In the genomic region with DNA sequence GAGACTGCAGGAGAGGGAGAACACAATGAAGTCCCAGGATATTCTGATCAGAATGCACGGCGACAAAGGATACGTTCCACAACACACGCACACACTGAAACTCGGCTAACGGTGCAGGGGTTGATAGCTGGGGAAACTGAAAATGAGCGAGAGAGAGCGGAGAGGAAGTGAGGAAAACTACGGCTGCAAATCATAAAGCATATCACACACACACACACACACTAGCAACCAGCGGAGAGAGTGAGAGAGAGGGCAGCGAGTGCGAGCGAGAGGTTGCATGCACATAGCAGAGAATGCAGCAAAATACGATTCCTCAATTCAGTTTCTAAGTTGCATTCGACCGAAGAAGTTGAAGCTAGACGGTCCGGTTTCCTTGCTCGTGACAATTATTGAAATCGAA, we compare ENCODE assay signal across 2 fruit fly cellular contexts.
TF ChIP-seq lines count a peak whose summit lies in the region.

No protein-coding gene starts in this region.

- TF ChIP-seq CTCF in whole organism, embryonic (GFP tag; optimal IDR thresholded peaks at IDR 0.05; lab: Kevin White, UChicago): no peak

TF ChIP-seq in whole organism, adult, 20 proteins besides CTCF, POLR2A, EP300 and RAD21:
- TF ChIP-seq pad (GFP tag; optimal IDR thresholded peaks at IDR 0.05; lab: Kevin White, UChicago) (peak; percentile 84), tj (GFP tag; optimal IDR thresholded peaks at IDR 0.05; lab: Kevin White, UChicago) (no peak)

TF ChIP-seq in whole organism, embryonic, 481 proteins besides CTCF, POLR2A, EP300 and RAD21 (continues in another document):
- TF ChIP-seq CG15696 (tag; optimal IDR thresholded peaks at IDR 0.05; lab: Kevin White, UChicago) (no peak), CG4328 (GFP tag; optimal IDR thresholded peaks at IDR 0.05; lab: Kevin White, UChicago) (no peak), CG16813 (GFP tag; IDR thresholded peaks at IDR 0.05; lab: Robert Waterston, UW; ENCODE audit: partially characterized antibody) (0 out of 3 replicates have a peak, but pooled peaks have one; percentile 36), eve (GFP tag; optimal IDR thresholded peaks at IDR 0.05; lab: Kevin White, UChicago) (no peak), Aef1 (GFP tag; IDR thresholded peaks at IDR 0.05; lab: Robert Waterston, UW) (no peak), ac (GFP tag; optimal IDR thresholded peaks at IDR 0.05; lab: Kevin White, UChicago) (peak; percentile 53), Meics (GFP tag; optimal IDR thresholded peaks at IDR 0.05; lab: Kevin White, UChicago) (no peak), CG9797 (GFP tag; optimal IDR thresholded peaks at IDR 0.05; lab: Kevin White, UChicago) (no peak), lab (GFP tag; optimal IDR thresholded peaks at IDR 0.05; lab: Kevin White, UChicago) (no peak), CG3847 (GFP tag; IDR thresholded peaks at IDR 0.05; lab: Robert Waterston, UW) (no peak), CG10431 (GFP tag; optimal IDR thresholded peaks at IDR 0.05; lab: Kevin White, UChicago) (no peak), bsh (GFP tag; optimal IDR thresholded peaks at IDR 0.05; lab: Kevin White, UChicago) (no peak), seq (GFP tag; IDR thresholded peaks at IDR 0.05; lab: Robert Waterston, UW) (peak; percentile 63; the same call in 1 of the 2 replicates), Opbp (GFP tag; IDR thresholded peaks at IDR 0.05; lab: Robert Waterston, UW; ENCODE audit: partially characterized antibody) (no peak), stwl (tag; optimal IDR thresholded peaks at IDR 0.05; lab: Kevin White, UChicago) (peak; percentile 3), Blimp-1 (GFP tag; optimal IDR thresholded peaks at IDR 0.05; lab: Kevin White, UChicago) (no peak), crol (GFP tag; IDR thresholded peaks at IDR 0.05; lab: Robert Waterston, UW) (peak; percentile 82), Hr51 (GFP tag; optimal IDR thresholded peaks at IDR 0.05; lab: Kevin White, UChicago) (no peak), Myb (GFP tag; optimal IDR thresholded peaks at IDR 0.05; lab: Kevin White, UChicago) (no peak), fu2 (GFP tag; optimal IDR thresholded peaks at IDR 0.05; lab: Kevin White, UChicago) (no peak), CG18764 (GFP tag; optimal IDR thresholded peaks at IDR 0.05; lab: Kevin White, UChicago) (no peak), Camta (GFP tag; optimal IDR thresholded peaks at IDR 0.05; lab: Kevin White, UChicago) (no peak), cg (GFP tag; optimal IDR thresholded peaks at IDR 0.05; lab: Kevin White, UChicago) (peak; percentile 95), lmd (GFP tag; IDR thresholded peaks at IDR 0.05; lab: Robert Waterston, UW) (no peak), ems (GFP tag; optimal IDR thresholded peaks at IDR 0.05; lab: Kevin White, UChicago) (no peak), fd96Cb (tag; optimal IDR thresholded peaks at IDR 0.05; lab: Kevin White, UChicago) (no peak), CG1792 (GFP tag; optimal IDR thresholded peaks at IDR 0.05; lab: Kevin White, UChicago) (no peak), CG2889 (GFP tag; IDR thresholded peaks at IDR 0.05; lab: Robert Waterston, UW) (no peak), CG2120 (GFP tag; optimal IDR thresholded peaks at IDR 0.05; lab: Kevin White, UChicago) (no peak), CG15601 (tag; optimal IDR thresholded peaks at IDR 0.05; lab: Kevin White, UChicago) (peak; percentile 9), HLH3B (GFP tag; IDR thresholded peaks at IDR 0.05; lab: Robert Waterston, UW) (no peak), psq (GFP tag; optimal IDR thresholded peaks at IDR 0.05; lab: Kevin White, UChicago) (no peak), pros (GFP tag; optimal IDR thresholded peaks at IDR 0.05; lab: Kevin White, UChicago) (peak; percentile 11), al (GFP tag; IDR thresholded peaks at IDR 0.05; lab: Robert Waterston, UW) (no peak), Sox102F (GFP tag; optimal IDR thresholded peaks at IDR 0.05; lab: Kevin White, UChicago) (no peak), E2f2 (GFP tag; IDR thresholded peaks at IDR 0.05; lab: Robert Waterston, UW) (no peak), Optix (GFP tag; IDR thresholded peaks at IDR 0.05; lab: Robert Waterston, UW) (no peak), cas (GFP tag; IDR thresholded peaks at IDR 0.05; lab: Robert Waterston, UW) (no peak), vvl (GFP tag; IDR thresholded peaks at IDR 0.05; lab: Robert Waterston, UW) (peak; percentile 60), CG12769 (tag; optimal IDR thresholded peaks at IDR 0.05; lab: Kevin White, UChicago) (no peak), CG33557 (GFP tag; optimal IDR thresholded peaks at IDR 0.05; lab: Kevin White, UChicago) (no peak), CG8388 (GFP tag; optimal IDR thresholded peaks at IDR 0.05; lab: Kevin White, UChicago) (no peak), zen (tag; optimal IDR thresholded peaks at IDR 0.05; lab: Kevin White, UChicago) (peak; percentile 24), CG8478 (optimal IDR thresholded peaks at IDR 0.05; lab: Kevin White, UChicago) (peak; percentile 84), CG11504 (tag; optimal IDR thresholded peaks at IDR 0.05; lab: Kevin White, UChicago) (no peak), Med (GFP tag; lab: Kevin White, UChicago) (no peak), phol (tag; optimal IDR thresholded peaks at IDR 0.05; lab: Kevin White, UChicago) (no peak), CG13775 (GFP tag; optimal IDR thresholded peaks at IDR 0.05; lab: Kevin White, UChicago) (no peak), CG4707 (GFP tag; optimal IDR thresholded peaks at IDR 0.05; lab: Kevin White, UChicago) (no peak), CG15011 (GFP tag; optimal IDR thresholded peaks at IDR 0.05; lab: Kevin White, UChicago) (no peak), NC2β (GFP tag; optimal IDR thresholded peaks at IDR 0.05; lab: Kevin White, UChicago) (no peak), CG14014 (GFP tag; IDR thresholded peaks at IDR 0.05; lab: Robert Waterston, UW) (no peak), CG4730 (GFP tag; IDR thresholded peaks at IDR 0.05; lab: Robert Waterston, UW) (no peak), ci (GFP tag; IDR thresholded peaks at IDR 0.05; lab: Robert Waterston, UW) (peak; percentile 48; the same call in 2 of the 3 replicates), pan (optimal IDR thresholded peaks at IDR 0.05; lab: Kevin White, UChicago) (no peak), pan (GFP tag; optimal IDR thresholded peaks at IDR 0.05 in 1 of 2, IDR thresholded peaks at IDR 0.05 in 1 of 2) (no peak), Nf-YC (tag; optimal IDR thresholded peaks at IDR 0.05; lab: Kevin White, UChicago) (peak; percentile 92), btn (GFP tag; optimal IDR thresholded peaks at IDR 0.05; lab: Kevin White, UChicago) (no peak), pita (GFP tag; optimal IDR thresholded peaks at IDR 0.05; lab: Kevin White, UChicago) (no peak), Fer2 (tag; optimal IDR thresholded peaks at IDR 0.05; lab: Kevin White, UChicago) (no peak), Oli (tag; optimal IDR thresholded peaks at IDR 0.05; lab: Kevin White, UChicago) (no peak), gro (GFP tag; optimal IDR thresholded peaks at IDR 0.05; lab: Kevin White, UChicago) (no peak), CG6689 (GFP tag; IDR thresholded peaks at IDR 0.05; lab: Robert Waterston, UW) (no peak), CG10147 (GFP tag; optimal IDR thresholded peaks at IDR 0.05; lab: Kevin White, UChicago) (no peak), CG8924 (tag; optimal IDR thresholded peaks at IDR 0.05; lab: Kevin White, UChicago) (peak; percentile 3), inv (GFP tag; IDR thresholded peaks at IDR 0.05; lab: Robert Waterston, UW; ENCODE audit: partially characterized antibody) (no peak), Tbp (GFP tag; optimal IDR thresholded peaks at IDR 0.05; lab: Kevin White, UChicago) (no peak), Side (GFP tag; optimal IDR thresholded peaks at IDR 0.05; lab: Kevin White, UChicago) (no peak), fru (optimal IDR thresholded peaks at IDR 0.05; lab: Kevin White, UChicago) (no peak), CG6813 (GFP tag; optimal IDR thresholded peaks at IDR 0.05; lab: Kevin White, UChicago) (no peak), unc-4 (GFP tag; IDR thresholded peaks at IDR 0.05; lab: Robert Waterston, UW; ENCODE audit: partially characterized antibody) (no peak), rib (GFP tag; IDR thresholded peaks at IDR 0.05; lab: Robert Waterston, UW) (peak; percentile 32; the same call in 1 of the 2 replicates), da (GFP tag; optimal IDR thresholded peaks at IDR 0.05; lab: Kevin White, UChicago) (no peak), Dad (GFP tag; optimal IDR thresholded peaks at IDR 0.05; lab: Kevin White, UChicago) (no peak), CG2875 (GFP tag; optimal IDR thresholded peaks at IDR 0.05; lab: Kevin White, UChicago) (no peak), Jarid2 (GFP tag; optimal IDR thresholded peaks at IDR 0.05; lab: Kevin White, UChicago) (peak; percentile 83), klu (GFP tag; IDR thresholded peaks at IDR 0.05; lab: Robert Waterston, UW) (no peak), Nf-YB (GFP tag; optimal IDR thresholded peaks at IDR 0.05; lab: Kevin White, UChicago) (peak; percentile 96), sisA (GFP tag; IDR thresholded peaks at IDR 0.05; lab: Robert Waterston, UW) (no peak), Ssrp (tag; optimal IDR thresholded peaks at IDR 0.05; lab: Kevin White, UChicago) (no peak), ab (GFP tag; optimal IDR thresholded peaks at IDR 0.05; lab: Kevin White, UChicago) (no peak), CG32532 (GFP tag; IDR thresholded peaks at IDR 0.05; lab: Robert Waterston, UW) (no peak), bcd (GFP tag; optimal IDR thresholded peaks at IDR 0.05; lab: Kevin White, UChicago) (no peak), Dll (GFP tag; IDR thresholded peaks at IDR 0.05; lab: Robert Waterston, UW; ENCODE audit: partially characterized antibody) (0 out of 4 replicates have a peak, but pooled peaks have one; percentile 21), CG17328 (GFP tag; IDR thresholded peaks at IDR 0.05; lab: Robert Waterston, UW) (no peak), CG9727 (GFP tag; optimal IDR thresholded peaks at IDR 0.05; lab: Kevin White, UChicago) (no peak), zen2 (GFP tag; IDR thresholded peaks at IDR 0.05; lab: Robert Waterston, UW; ENCODE audit: partially characterized antibody) (peak; percentile 7; the same call in 1 of the 3 replicates)
